Worm (Caenorhabditis elegans) whole organism, L1 larva: Measurements from ENCODE around the gene T04C4.3.
A peak's percentile ranks its signal among the peaks of the same experiment; 100 is the strongest.

Experiments
- C04F5.9 ChIP-seq: sonication (generic microtip); optimal IDR thresholded peaks from 2 replicates; lab custom pipeline; 2016; ENCODE audit warnings: missing genetic modification characterization, missing compliant biosample characterization
- C16A3.4 ChIP-seq: fragments of 150-350 bp; optimal IDR thresholded peaks from 2 replicates; lab custom pipeline; 2014; ENCODE audit warnings: missing biosample characterization, missing genetic modification characterization
- C34B4.2 ChIP-seq: sonication (generic microtip); optimal IDR thresholded peaks from 2 replicates; lab custom pipeline; 2017; ENCODE audit warnings: mild to moderate bottlenecking, missing genetic modification characterization, missing compliant biosample characterization
- aha-1 ChIP-seq: fragments of 150-350 bp; optimal IDR thresholded peaks from 2 replicates; lab custom pipeline; 2014; ENCODE audit warnings: missing biosample characterization, missing genetic modification characterization
- alr-1 ChIP-seq: fragments of 200-800 bp; sonication (Bioruptor generic); optimal IDR thresholded peaks from 2 replicates; lab custom pipeline; 2018; ENCODE audit warnings: borderline replicate concordance, mild to moderate bottlenecking, missing genetic modification characterization, missing compliant biosample characterization
- aly-2 ChIP-seq: fragments of 150-350 bp; optimal IDR thresholded peaks from 2 replicates; lab custom pipeline; 2014; ENCODE audit warnings: missing biosample characterization, missing genetic modification characterization
- ceh-63 ChIP-seq: fragments of 200-800 bp; sonication (Bioruptor generic); optimal IDR thresholded peaks from 2 replicates; lab custom pipeline; 2018; ENCODE audit warnings: mild to moderate bottlenecking, missing genetic modification characterization, missing compliant biosample characterization
- ceh-8 ChIP-seq: fragments of 200-800 bp; sonication (Bioruptor generic); optimal IDR thresholded peaks from 2 replicates; lab custom pipeline; 2018; ENCODE audit warnings: mild to moderate bottlenecking, missing genetic modification characterization, moderate library complexity, missing compliant biosample characterization
- ceh-88 ChIP-seq: fragments of 200-800 bp; sonication (Bioruptor generic); IDR thresholded peaks from 2 replicates; pipeline ENCODE4 v1.3.6; 2022; ENCODE audit warnings: missing genetic modification characterization, missing compliant biosample characterization
- ceh-90 ChIP-seq: sonication (generic microtip); optimal IDR thresholded peaks from 2 replicates; lab custom pipeline; 2016; ENCODE audit warnings: missing genetic modification characterization, missing compliant biosample characterization
- ces-1 ChIP-seq: fragments of 150-350 bp; optimal IDR thresholded peaks from 2 replicates; lab custom pipeline; 2014; ENCODE audit warnings: missing biosample characterization, missing genetic modification reagents, missing genetic modification characterization
- efl-3 ChIP-seq: fragments of 200-800 bp; sonication (Bioruptor generic); optimal IDR thresholded peaks from 2 replicates; lab custom pipeline; 2018; ENCODE audit warnings: mild to moderate bottlenecking, missing genetic modification characterization, missing compliant biosample characterization
- egl-13 ChIP-seq: sonication (generic microtip); optimal IDR thresholded peaks from 2 replicates; lab custom pipeline; 2016; ENCODE audit warnings: missing genotype, missing genetic modification reagents, missing genetic modification characterization, missing compliant biosample characterization
- elt-2 ChIP-seq: sonication (generic microtip); optimal IDR thresholded peaks from 2 replicates; lab custom pipeline; 2016; ENCODE audit warnings: missing genetic modification characterization, mild to moderate bottlenecking, inconsistent platforms, missing compliant biosample characterization, missing genetic modification reagents
- elt-3 ChIP-seq, 6 experiments: fragments of 150-350 bp in 1 of 6; sonication (generic microtip); optimal IDR thresholded peaks; 2 replicates each; lab custom pipeline; 2017 to 2018; ENCODE audit warnings: missing biosample characterization in 6 of 6, missing genetic modification characterization in 6 of 6, inconsistent platforms in 1 of 6
- ets-5 ChIP-seq: fragments of 200-800 bp; sonication (Bioruptor generic); IDR thresholded peaks from 2 replicates; pipeline ENCODE4 v1.3.6; 2022; ENCODE audit warnings: missing genetic modification characterization, missing compliant biosample characterization
- fkh-10 ChIP-seq: sonication (generic microtip); optimal IDR thresholded peaks from 2 replicates; lab custom pipeline; 2017; ENCODE audit warnings: missing biosample characterization, missing genetic modification reagents, missing genetic modification characterization
- fkh-4 ChIP-seq: sonication (generic microtip); optimal IDR thresholded peaks from 2 replicates; lab custom pipeline; 2016; ENCODE audit warnings: missing compliant biosample characterization, missing genetic modification characterization, borderline replicate concordance
- grh-1 ChIP-seq: fragments of 200-800 bp; sonication (Bioruptor generic); IDR thresholded peaks from 2 replicates; pipeline ENCODE4 v1.3.6; 2022; ENCODE audit warnings: missing genetic modification reagents, missing genetic modification characterization, missing compliant biosample characterization
- hlh-4 ChIP-seq: sonication (generic microtip); optimal IDR thresholded peaks from 2 replicates; lab custom pipeline; 2016; ENCODE audit warnings: mild to moderate bottlenecking, missing genetic modification characterization, missing compliant biosample characterization
- irx-1 ChIP-seq: sonication (generic microtip); optimal IDR thresholded peaks from 2 replicates; lab custom pipeline; 2016; ENCODE audit warnings: missing genetic modification characterization, missing compliant biosample characterization
- isw-1 ChIP-seq: fragments of 200-800 bp; sonication (Bioruptor generic); IDR thresholded peaks from 2 replicates; pipeline ENCODE4 v1.3.6; 2022; ENCODE audit warnings: missing genetic modification characterization, missing compliant biosample characterization
- jun-1 ChIP-seq: fragments of 150-350 bp; optimal IDR thresholded peaks from 2 replicates; lab custom pipeline; 2014; ENCODE audit warnings: missing biosample characterization, missing genetic modification reagents, missing genetic modification characterization
- lin-13 ChIP-seq: fragments of 150-350 bp; optimal IDR thresholded peaks from 2 replicates; lab custom pipeline; 2014; ENCODE audit warnings: missing biosample characterization, missing genetic modification reagents, missing genetic modification characterization
- lin-14 ChIP-seq: fragments of 200-800 bp; sonication (Bioruptor generic); optimal IDR thresholded peaks from 2 replicates; lab custom pipeline; 2018; ENCODE audit warnings: mild to moderate bottlenecking, missing genetic modification characterization, moderate library complexity, missing compliant biosample characterization
- lin-15B ChIP-seq: fragments of 150-350 bp; sonication (generic microtip); optimal IDR thresholded peaks from 3 replicates; lab custom pipeline; 2014; ENCODE audit warnings: missing biosample characterization, missing genetic modification characterization
- lin-39 ChIP-seq: fragments of 150-350 bp; optimal IDR thresholded peaks from 2 replicates; lab custom pipeline; 2014; ENCODE audit warnings: missing biosample characterization, missing genetic modification reagents, missing genetic modification characterization
- lir-3 ChIP-seq: sonication (generic microtip); optimal IDR thresholded peaks from 2 replicates; lab custom pipeline; 2016; ENCODE audit warnings: mild to moderate bottlenecking, missing genetic modification characterization, moderate library complexity, missing compliant biosample characterization; ENCODE audit not compliant: poor library complexity
- lsy-2 ChIP-seq, 2 experiments: fragments of 150-350 bp; optimal IDR thresholded peaks; 2 replicates each; lab custom pipeline; 2014; ENCODE audit warnings: missing biosample characterization in 2 of 2, missing genetic modification characterization in 2 of 2
- mdl-1 ChIP-seq, 2 experiments: fragments of 150-350 bp; optimal IDR thresholded peaks; 2 replicates each; lab custom pipeline; 2014 to 2017; ENCODE audit warnings: missing biosample characterization in 2 of 2, missing genetic modification characterization in 2 of 2, inconsistent platforms in 1 of 2
- mef-2 ChIP-seq: fragments of 150-350 bp; optimal IDR thresholded peaks from 2 replicates; lab custom pipeline; 2014; ENCODE audit warnings: missing biosample characterization, missing genetic modification characterization
- mep-1 ChIP-seq: fragments of 150-350 bp; optimal IDR thresholded peaks from 2 replicates; lab custom pipeline; 2014; ENCODE audit warnings: missing biosample characterization, missing genetic modification characterization
- nhr-12 ChIP-seq: sonication (generic microtip); optimal IDR thresholded peaks from 2 replicates; lab custom pipeline; 2017; ENCODE audit warnings: missing biosample characterization, missing genetic modification characterization
- nhr-19 ChIP-seq: fragments of 200-800 bp; sonication (Bioruptor generic); conservative IDR thresholded peaks from 2 replicates; pipeline ENCODE4 v1.3.6; 2022; ENCODE audit warnings: missing genetic modification characterization, missing compliant biosample characterization
- nhr-237 ChIP-seq: fragments of 150-350 bp; optimal IDR thresholded peaks from 2 replicates; lab custom pipeline; 2014; ENCODE audit warnings: missing biosample characterization, missing genetic modification characterization
- nhr-28 ChIP-seq: fragments of 150-350 bp; optimal IDR thresholded peaks from 2 replicates; lab custom pipeline; 2014; ENCODE audit warnings: missing biosample characterization, missing genetic modification characterization
- nhr-47 ChIP-seq: sonication (generic microtip); optimal IDR thresholded peaks from 2 replicates; lab custom pipeline; 2016; ENCODE audit warnings: mild to moderate bottlenecking, missing genetic modification characterization, moderate library complexity, missing compliant biosample characterization
- nhr-84 ChIP-seq: sonication (generic microtip); optimal IDR thresholded peaks from 2 replicates; lab custom pipeline; 2017; ENCODE audit warnings: missing biosample characterization, missing genetic modification characterization
- nhr-90 ChIP-seq: sonication (generic microtip); optimal IDR thresholded peaks from 2 replicates; lab custom pipeline; 2016; ENCODE audit warnings: mild to moderate bottlenecking, missing genetic modification characterization, missing compliant biosample characterization; ENCODE audit not compliant: poor library complexity
- pqm-1 ChIP-seq: sonication (generic microtip); optimal IDR thresholded peaks from 3 replicates; lab custom pipeline; 2017; ENCODE audit warnings: missing biosample characterization, missing genetic modification characterization
- rnt-1 ChIP-seq: sonication (generic microtip); optimal IDR thresholded peaks from 2 replicates; lab custom pipeline; 2016; ENCODE audit warnings: mild to moderate bottlenecking, missing genetic modification characterization, moderate library complexity, missing compliant biosample characterization
- skn-1 ChIP-seq: fragments of 150-350 bp; optimal IDR thresholded peaks from 2 replicates; lab custom pipeline; 2014; ENCODE audit warnings: missing biosample characterization, missing genetic modification characterization
- swsn-7 ChIP-seq: sonication (generic microtip); optimal IDR thresholded peaks from 2 replicates; lab custom pipeline; 2016; ENCODE audit warnings: missing genetic modification characterization, missing compliant biosample characterization
- tbx-2 ChIP-seq: sonication (generic microtip); optimal IDR thresholded peaks from 2 replicates; lab custom pipeline; 2016; ENCODE audit warnings: missing genetic modification characterization, missing compliant biosample characterization
- tlp-1 ChIP-seq: fragments of 150-350 bp; optimal IDR thresholded peaks from 2 replicates; lab custom pipeline; 2014; ENCODE audit warnings: missing biosample characterization, missing genetic modification characterization
- unc-30 ChIP-seq: sonication (generic microtip); optimal IDR thresholded peaks from 2 replicates; lab custom pipeline; 2017; ENCODE audit warnings: missing biosample characterization, missing genetic modification characterization
- unc-62 ChIP-seq: fragments of 150-350 bp; optimal IDR thresholded peaks from 2 replicates; lab custom pipeline; 2014; ENCODE audit warnings: missing biosample characterization, missing genetic modification reagents, missing genetic modification characterization
- unc-98 ChIP-seq: fragments of 200-800 bp; sonication (Bioruptor generic); IDR thresholded peaks from 2 replicates; pipeline ENCODE4 v1.3.6; 2022; ENCODE audit warnings: missing genetic modification characterization, missing compliant biosample characterization
- vab-15 ChIP-seq: sonication (generic microtip); optimal IDR thresholded peaks from 2 replicates; lab custom pipeline; 2017; ENCODE audit warnings: missing genotype, mild to moderate bottlenecking, missing genetic modification characterization, missing compliant biosample characterization
- xbp-1 ChIP-seq: sonication (generic microtip); optimal IDR thresholded peaks from 2 replicates; lab custom pipeline; 2016; ENCODE audit warnings: missing genetic modification characterization, missing compliant biosample characterization
- zag-1 ChIP-seq: fragments of 150-350 bp; optimal IDR thresholded peaks from 2 replicates; lab custom pipeline; 2014; ENCODE audit warnings: missing biosample characterization, missing genetic modification characterization
- zip-4 ChIP-seq: fragments of 200-800 bp; sonication (Bioruptor generic); optimal IDR thresholded peaks from 2 replicates; lab custom pipeline; 2018; ENCODE audit warnings: mild to moderate bottlenecking, missing genetic modification characterization, moderate library complexity, missing compliant biosample characterization
- ztf-4 ChIP-seq: fragments of 150-350 bp; optimal IDR thresholded peaks from 2 replicates; lab custom pipeline; 2014; ENCODE audit warnings: missing biosample characterization, missing genetic modification characterization

T04C4.3 gene

DNA sequence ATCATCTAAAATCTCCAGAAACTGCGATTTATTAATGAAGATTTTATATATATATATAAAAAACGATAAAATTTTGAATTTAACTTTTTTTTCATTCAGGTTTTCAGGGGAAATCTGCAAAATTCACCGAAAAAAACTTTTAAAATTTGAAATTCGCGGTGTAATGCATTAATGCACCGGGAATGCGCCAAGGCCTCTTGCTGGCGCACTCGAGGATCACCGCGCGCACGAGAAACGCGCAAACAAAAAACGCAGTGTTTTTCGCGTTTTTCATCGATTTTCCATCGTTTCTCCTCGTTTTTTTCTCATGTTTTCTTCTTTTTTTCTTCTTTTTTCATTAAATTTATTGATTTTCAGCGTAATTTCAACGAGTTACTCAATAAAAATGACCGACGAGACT, 39.1 kb downstream of the T04C4.3 start, which contains the start of gene hrpu-2 (continued):
- TF ChIP-seq nhr-237 (tag; lab: Kevin White, UChicago) (peak; percentile 7), nhr-28 (tag; lab: Kevin White, UChicago) (no peak), grh-1 (GFP tag; lab: Robert Waterston, UW) (peak; percentile 91), aly-2 (tag; lab: Kevin White, UChicago) (peak; percentile 85), mef-2 (tag; lab: Kevin White, UChicago) (peak; percentile 42), lir-3 (tag; lab: Kevin White, UChicago) (no peak), mdl-1 (tag; optimal IDR thresholded peaks at IDR 0.05; lab: Kevin White, UChicago) (peak in 1 of 2 experiments; percentile 80), mep-1 (tag; lab: Kevin White, UChicago) (peak; percentile 94), pqm-1 (tag; lab: Kevin White, UChicago) (no peak), fkh-4 (tag; lab: Kevin White, UChicago) (peak; percentile 24), egl-13 (peak; percentile 83), tbx-2 (tag; lab: Kevin White, UChicago) (peak; percentile 93), aha-1 (tag; lab: Kevin White, UChicago) (peak; percentile 35), fkh-10 (GFP tag; lab: Kevin White, UChicago) (peak; percentile 77), skn-1 (tag; lab: Kevin White, UChicago) (peak; percentile 80), tlp-1 (no peak), lin-14 (GFP tag; lab: Kevin White, UChicago) (peak; percentile 87), unc-62 (GFP tag; lab: Kevin White, UChicago) (no peak), nhr-84 (tag; lab: Kevin White, UChicago) (no peak), zag-1 (tag; lab: Kevin White, UChicago) (no peak), lin-13 (GFP tag; lab: Kevin White, UChicago) (peak; percentile 90), C16A3.4 (tag; lab: Kevin White, UChicago) (peak; percentile 75), zip-4 (GFP tag; lab: Kevin White, UChicago) (peak; percentile 84), lin-15B (peak; percentile 75), unc-30 (tag; lab: Kevin White, UChicago) (peak; percentile 13), C34B4.2 (tag; lab: Kevin White, UChicago) (no peak), C04F5.9 (tag; lab: Kevin White, UChicago) (peak; percentile 73), hlh-4 (tag; lab: Kevin White, UChicago) (no peak), irx-1 (tag; lab: Kevin White, UChicago) (peak; percentile 89), vab-15 (no peak), lin-39 (tag; lab: Kevin White, UChicago) (peak; percentile 90), ceh-90 (tag; lab: Kevin White, UChicago) (peak; percentile 67), xbp-1 (tag; lab: Kevin White, UChicago) (peak; percentile 86), nhr-47 (tag; lab: Kevin White, UChicago) (peak; percentile 95), ceh-8 (GFP tag; lab: Kevin White, UChicago) (peak; percentile 91), alr-1 (tag; lab: Kevin White, UChicago) (no peak), ztf-4 (tag; lab: Kevin White, UChicago) (peak; percentile 75), nhr-19 (GFP tag; lab: Robert Waterston, UW) (peak; percentile 91), nhr-90 (tag; lab: Kevin White, UChicago) (peak; percentile 90), elt-2 (tag; lab: Kevin White, UChicago) (peak; percentile 70), elt-3 (tag; optimal IDR thresholded peaks at IDR 0.05; lab: Kevin White, UChicago) (peak in 2 of 6 experiments; percentile 54 to 77), ets-5 (GFP tag; lab: Robert Waterston, UW) (no peak), jun-1 (tag; lab: Kevin White, UChicago) (peak; percentile 85), isw-1 (peak; percentile 86), efl-3 (GFP tag; lab: Kevin White, UChicago) (no peak), nhr-12 (no peak), ces-1 (GFP tag; lab: Kevin White, UChicago) (no peak), ceh-88 (GFP tag; lab: Robert Waterston, UW) (peak; percentile 60), lsy-2 (tag; optimal IDR thresholded peaks at IDR 0.05; lab: Kevin White, UChicago) (peak; percentile 91 to 93), swsn-7 (tag; lab: Kevin White, UChicago) (peak; percentile 93), rnt-1 (tag; lab: Kevin White, UChicago) (peak; percentile 96), unc-98 (GFP tag; lab: Robert Waterston, UW) (peak; percentile 41; the same call in 1 of the 2 replicates), ceh-63 (GFP tag; lab: Kevin White, UChicago) (no peak)
